Worm (Caenorhabditis elegans): ENCODE measurements around the gene sec-15.

sec-15 gene

ce11 chrX:8805475-8805874 is 30.0 kb downstream of the sec-15 start:
- TF ChIP-seq flh-1 (GFP tag; optimal IDR thresholded peaks at IDR 0.05) = no peak

- no peak for TF ChIP-seq unc-39 (tag; optimal IDR thresholded peaks at IDR 0.05)
- TF ChIP-seq ces-1 (GFP tag; optimal IDR thresholded peaks at IDR 0.05) = peak; percentile 92
Measured at ce11 chrX:8800983-8801382, 34.5 kb downstream of the sec-15 start.

DNA sequence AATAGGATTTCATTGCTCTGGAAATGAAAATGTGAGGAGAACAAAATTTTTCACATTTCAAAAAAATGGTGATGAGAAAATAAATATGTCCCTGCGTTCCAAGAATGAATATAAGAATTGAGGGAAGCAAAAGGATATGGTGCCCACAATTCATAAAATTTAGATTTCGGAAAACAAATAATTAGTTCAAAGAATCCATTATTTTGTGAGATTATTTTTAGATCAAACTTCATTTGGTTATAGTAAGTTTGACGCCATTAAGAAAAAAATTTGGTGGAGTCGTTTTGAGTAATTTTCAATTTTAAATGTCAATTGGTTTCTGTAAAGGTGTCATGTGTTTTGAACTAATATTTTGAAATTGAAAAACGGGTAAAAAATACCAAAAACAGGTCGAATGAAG is 35.2 kb downstream of the sec-15 start:
- TF ChIP-seq cnd-1 (tag; optimal IDR thresholded peaks at IDR 0.05) = no peak

DNA sequence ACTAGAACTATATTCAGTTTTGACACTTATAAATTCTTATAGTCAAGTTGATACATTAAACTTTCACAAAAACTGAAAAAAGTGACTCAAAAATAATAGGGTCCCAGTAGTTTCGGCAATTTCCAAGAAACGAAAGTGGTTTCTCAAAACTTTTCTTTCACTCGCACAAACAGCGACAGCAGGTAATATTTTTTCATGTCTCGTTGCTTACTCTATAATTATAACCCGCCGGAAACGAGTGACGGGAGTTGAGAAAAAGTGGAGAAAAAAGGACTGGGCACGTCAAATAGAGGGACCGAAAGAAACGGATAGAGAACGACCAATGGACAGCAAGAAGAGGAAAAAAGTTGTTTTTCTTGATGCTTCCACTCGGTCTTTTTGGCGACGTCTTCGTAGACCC is 35.6 kb downstream of the sec-15 start:
- TF ChIP-seq sem-2 (GFP tag; optimal IDR thresholded peaks at IDR 0.05) (no peak), unc-62 (GFP tag; optimal IDR thresholded peaks at IDR 0.05) (no peak), unc-39 (tag; optimal IDR thresholded peaks at IDR 0.05) (no peak), nhr-28 (tag; optimal IDR thresholded peaks at IDR 0.05) (no peak), lsy-2 (tag; optimal IDR thresholded peaks at IDR 0.05) (no peak), bed-3 (GFP tag; optimal IDR thresholded peaks at IDR 0.05) (no peak), ceh-43 (GFP tag; optimal IDR thresholded peaks at IDR 0.05) (no peak), mab-5 (tag; optimal IDR thresholded peaks at IDR 0.05) (no peak), ces-1 (GFP tag; optimal IDR thresholded peaks at IDR 0.05) (no peak), ceh-83 (GFP tag; optimal IDR thresholded peaks at IDR 0.05) (no peak), tbx-8 (GFP tag; optimal IDR thresholded peaks at IDR 0.05) (no peak), nhr-2 (tag; optimal IDR thresholded peaks at IDR 0.05) (no peak)

DNA sequence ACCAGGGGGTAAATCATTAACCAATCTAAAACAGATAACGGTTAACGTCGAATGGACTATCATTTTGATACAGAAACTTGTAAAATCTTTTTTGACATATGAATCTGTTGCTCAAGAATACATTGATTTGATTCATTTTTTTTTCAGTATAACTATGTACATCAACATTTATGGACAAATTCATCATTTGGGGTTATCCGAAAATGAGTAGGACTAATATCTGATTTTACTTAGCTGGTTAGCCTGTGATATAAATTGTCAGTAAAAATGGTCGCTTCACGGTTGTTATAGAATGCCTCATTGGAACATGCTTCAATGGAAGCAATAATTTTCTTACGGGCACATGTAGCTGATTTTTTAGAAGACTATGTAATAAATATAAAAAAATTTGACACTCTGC is 37.9 kb downstream of the sec-15 start:
- TF ChIP-seq flh-1 (GFP tag; optimal IDR thresholded peaks at IDR 0.05) = no peak
- no peak for TF ChIP-seq ham-2 (GFP tag; optimal IDR thresholded peaks at IDR 0.05)
- no peak for TF ChIP-seq mep-1 (tag; optimal IDR thresholded peaks at IDR 0.05)

DNA sequence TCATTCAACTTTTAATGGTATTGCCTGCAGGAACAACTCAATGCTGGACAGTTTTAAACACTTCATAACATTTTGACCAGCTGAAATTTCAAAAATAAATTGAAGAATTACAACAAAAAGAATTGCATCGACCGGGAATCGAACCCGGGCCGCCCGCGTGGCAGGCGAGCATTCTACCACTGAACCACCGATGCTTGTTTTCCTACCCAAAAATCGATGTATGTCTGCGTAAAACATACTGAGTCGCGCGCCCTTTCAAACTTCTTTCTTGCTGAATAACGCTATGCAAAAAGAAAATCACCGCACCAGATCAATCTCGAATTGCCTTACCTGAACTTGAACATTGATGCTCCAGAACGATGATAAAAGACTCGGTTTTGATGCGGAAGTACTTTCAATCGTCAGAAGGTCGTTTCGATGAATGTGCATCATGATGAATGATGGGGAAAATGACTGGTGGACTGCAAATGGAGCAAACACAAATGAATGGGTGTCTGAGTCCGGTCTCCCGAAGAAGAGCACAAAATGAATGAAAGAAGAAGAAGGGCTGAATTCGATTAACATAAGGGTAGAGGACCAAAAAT is 38.7 kb downstream of the sec-15 start, which contains the start of gene R04E5.7:
TSS of gene R04E5.7 (minus strand) at position 564 of the 584 bp plus-strand sequence.
- TF ChIP-seq lin-32 (GFP tag; optimal IDR thresholded peaks at IDR 0.05) = no peak
- peak; percentile 50 for TF ChIP-seq ceh-83 (GFP tag; optimal IDR thresholded peaks at IDR 0.05)
- TF ChIP-seq elt-1 (tag; optimal IDR thresholded peaks at IDR 0.05; ENCODE audit: borderline replicate concordance, insufficient read depth) = no peak
- TF ChIP-seq elt-3 (tag; optimal IDR thresholded peaks at IDR 0.05) = no peak
- no peak for TF ChIP-seq lsy-2 (tag; optimal IDR thresholded peaks at IDR 0.05)
- TF ChIP-seq lin-13 (tag; optimal IDR thresholded peaks at IDR 0.05) = no peak
- no peak for TF ChIP-seq blmp-1 (tag; optimal IDR thresholded peaks at IDR 0.05)
- no peak for TF ChIP-seq unc-120 (tag; optimal IDR thresholded peaks at IDR 0.05; ENCODE audit: poor library complexity, severe bottlenecking)
- no peak for TF ChIP-seq mab-5 (tag; optimal IDR thresholded peaks at IDR 0.05)
- no peak for TF ChIP-seq zip-8 (tag; optimal IDR thresholded peaks at IDR 0.05)
- TF ChIP-seq flh-1 (GFP tag; optimal IDR thresholded peaks at IDR 0.05) = no peak
- no peak for TF ChIP-seq unc-62 (GFP tag; optimal IDR thresholded peaks at IDR 0.05)
- no peak for TF ChIP-seq sptf-1 (tag; optimal IDR thresholded peaks at IDR 0.05)
- no peak for TF ChIP-seq mls-2 (tag; optimal IDR thresholded peaks at IDR 0.05)
- no peak for TF ChIP-seq nhr-237 (tag; optimal IDR thresholded peaks at IDR 0.05)
- no peak for TF ChIP-seq nhr-2 (tag; optimal IDR thresholded peaks at IDR 0.05)
- no peak for TF ChIP-seq unc-39 (tag; optimal IDR thresholded peaks at IDR 0.05)
- TF ChIP-seq ceh-43 (GFP tag; optimal IDR thresholded peaks at IDR 0.05) = no peak
- peak; percentile 17 for TF ChIP-seq cnd-1 (tag; optimal IDR thresholded peaks at IDR 0.05)
- no peak for TF ChIP-seq ztf-11 (tag; optimal IDR thresholded peaks at IDR 0.05)
- no peak for TF ChIP-seq nhr-28 (tag; optimal IDR thresholded peaks at IDR 0.05)
- no peak for TF ChIP-seq ceh-39 (tag; optimal IDR thresholded peaks at IDR 0.05)
- TF ChIP-seq sem-2 (GFP tag; optimal IDR thresholded peaks at IDR 0.05) = peak; percentile 19
- no peak for TF ChIP-seq drap-1 (GFP tag; optimal IDR thresholded peaks at IDR 0.05)
- TF ChIP-seq M03D4.4 (tag; optimal IDR thresholded peaks at IDR 0.05) = no peak
- no peak for TF ChIP-seq tbx-8 (GFP tag; optimal IDR thresholded peaks at IDR 0.05)
- TF ChIP-seq hlh-1 (tag; optimal IDR thresholded peaks at IDR 0.05) = no peak
- TF ChIP-seq ces-1 (GFP tag; optimal IDR thresholded peaks at IDR 0.05) = peak; percentile 32
